Fruit fly (Drosophila melanogaster) whole organism, wandering third instar larva: ENCODE measurements around the gene Smg6.

Experiments used
- Abd-B ChIP-seq: fragments of >200 bp; optimal IDR thresholded peaks from 2 replicates; lab custom pipeline; 2017; ENCODE audit warnings: missing biosample characterization, missing genetic modification characterization
- CG32264 ChIP-seq: fragments of 200-800 bp; sonication (Bioruptor generic); optimal IDR thresholded peaks from 2 replicates; lab custom pipeline; 2016; ENCODE audit warnings: missing biosample characterization, missing genetic modification characterization
- CG9705 ChIP-seq: fragments of 200-800 bp; sonication (Bioruptor generic); optimal IDR thresholded peaks from 2 replicates; lab custom pipeline; 2018; ENCODE audit warnings: missing biosample characterization, mild to moderate bottlenecking, missing genetic modification characterization
- CrebA ChIP-seq: fragments of 200-800 bp; sonication (Bioruptor generic); optimal IDR thresholded peaks from 2 replicates; lab custom pipeline; 2016; ENCODE audit warnings: missing biosample characterization, mild to moderate bottlenecking, missing genetic modification characterization, borderline replicate concordance
- Dfd ChIP-seq: fragments of >200 bp; optimal IDR thresholded peaks from 2 replicates; lab custom pipeline; 2017; ENCODE audit warnings: missing biosample characterization, missing genetic modification characterization
- Dif ChIP-seq: fragments of 200-275, 200-300 bp; sonication (Bioruptor generic); optimal IDR thresholded peaks from 2 replicates; lab custom pipeline; 2018; ENCODE audit warnings: missing biosample characterization, missing genetic modification characterization; ENCODE audit not compliant: partially characterized antibody
- GATAd ChIP-seq: sonication (Bioruptor generic); optimal IDR thresholded peaks from 2 replicates; lab custom pipeline; 2016; ENCODE audit warnings: missing biosample characterization, missing genetic modification characterization
- Hnf4 ChIP-seq: fragments of 200-800 bp; sonication (Bioruptor generic); optimal IDR thresholded peaks from 2 replicates; lab custom pipeline; 2016; ENCODE audit warnings: missing biosample characterization, mild to moderate bottlenecking, missing genetic modification characterization
- Hr78 ChIP-seq: fragments of >200 bp; optimal IDR thresholded peaks from 2 replicates; lab custom pipeline; 2017; ENCODE audit warnings: missing biosample characterization, missing genetic modification characterization
- Jra ChIP-seq: sonication (Bioruptor generic); optimal IDR thresholded peaks from 2 replicates; lab custom pipeline; 2016; ENCODE audit warnings: missing biosample characterization, missing genetic modification characterization
- Mio ChIP-seq: sonication (Bioruptor generic); optimal IDR thresholded peaks from 2 replicates; lab custom pipeline; 2016; ENCODE audit warnings: missing biosample characterization, missing genetic modification characterization
- Myc ChIP-seq: fragments of >200 bp; optimal IDR thresholded peaks from 2 replicates; lab custom pipeline; 2017
- N ChIP-seq: fragments of >200 bp; optimal IDR thresholded peaks from 2 replicates; lab custom pipeline; 2018; ENCODE audit warnings: missing biosample characterization, missing external identifiers, missing genetic modification characterization
- OdsH ChIP-seq: fragments of 200-800 bp; sonication (Bioruptor generic); optimal IDR thresholded peaks from 2 replicates; lab custom pipeline; 2016; ENCODE audit warnings: missing biosample characterization, mild to moderate bottlenecking, missing genetic modification characterization
- Rel ChIP-seq, 2 experiments: fragments of 200-800 bp; sonication (Bioruptor generic) in 1 of 2; optimal IDR thresholded peaks; 2 replicates in 1 of 2; 3 replicates in 1 of 2; lab custom pipeline; 2016 to 2019; ENCODE audit warnings: mild to moderate bottlenecking in 2 of 2, missing biosample characterization in 2 of 2, missing genetic modification characterization in 2 of 2, moderate library complexity in 1 of 2
- Sp1 ChIP-seq: fragments of 200-800 bp; sonication (Bioruptor generic); optimal IDR thresholded peaks from 3 replicates; lab custom pipeline; 2019; ENCODE audit warnings: missing biosample characterization, mild to moderate bottlenecking, missing genetic modification characterization, moderate library complexity
- Vsx2 ChIP-seq: fragments of 200-300, 225-300 bp; sonication (Bioruptor generic); optimal IDR thresholded peaks from 2 replicates; lab custom pipeline; 2018; ENCODE audit warnings: missing biosample characterization, missing genetic modification characterization; ENCODE audit not compliant: partially characterized antibody
- br ChIP-seq: fragments of 200-800 bp; sonication (Bioruptor generic); optimal IDR thresholded peaks from 2 replicates; lab custom pipeline; 2016; ENCODE audit warnings: missing biosample characterization, missing genetic modification characterization
- brk ChIP-seq: fragments of 200-800 bp; sonication (Bioruptor generic); optimal IDR thresholded peaks from 2 replicates; lab custom pipeline; 2016; ENCODE audit warnings: missing biosample characterization, mild to moderate bottlenecking, missing genetic modification characterization
- dl ChIP-seq, 2 experiments: fragments of 175-275, 200-275 bp in 1 of 2; fragments of 200-275 bp in 1 of 2; sonication (Bioruptor generic); optimal IDR thresholded peaks; lab custom pipeline; 2018; ENCODE audit warnings: mild to moderate bottlenecking in 2 of 2, missing biosample characterization in 2 of 2, missing genetic modification characterization in 2 of 2, moderate library complexity in 2 of 2; ENCODE audit not compliant: partially characterized antibody in 2 of 2, insufficient read depth in 1 of 2
- dmrt93B ChIP-seq: fragments of 200-800 bp; sonication (Bioruptor generic); optimal IDR thresholded peaks from 2 replicates; lab custom pipeline; 2018; ENCODE audit warnings: missing biosample characterization, mild to moderate bottlenecking, missing genetic modification characterization
- dsf ChIP-seq: sonication (Bioruptor generic); optimal IDR thresholded peaks from 2 replicates; lab custom pipeline; 2016; ENCODE audit warnings: missing biosample characterization, missing genetic modification characterization, borderline replicate concordance
- foxo ChIP-seq, 2 experiments: fragments of 200-800 bp; sonication (Bioruptor generic); optimal IDR thresholded peaks; 2 replicates in 1 of 2; 3 replicates in 1 of 2; lab custom pipeline; 2016 to 2017; ENCODE audit warnings: missing biosample characterization in 2 of 2, missing genetic modification characterization in 2 of 2
- fru ChIP-seq: fragments of 200-800 bp; sonication (Bioruptor generic); optimal IDR thresholded peaks from 3 replicates; lab custom pipeline; 2016; ENCODE audit warnings: missing biosample characterization, mild to moderate bottlenecking, missing genetic modification characterization
- h ChIP-seq: fragments of 200-800 bp; sonication (Bioruptor generic); optimal IDR thresholded peaks from 3 replicates; lab custom pipeline; 2016; ENCODE audit warnings: missing biosample characterization, mild to moderate bottlenecking, missing genetic modification characterization
- jim ChIP-seq: fragments of 175-275, 200-325 bp; sonication (Bioruptor generic); optimal IDR thresholded peaks from 2 replicates; lab custom pipeline; 2016; ENCODE audit warnings: missing biosample characterization, mild to moderate bottlenecking, missing genetic modification characterization
- pan ChIP-seq: fragments of >200 bp; optimal IDR thresholded peaks from 2 replicates; lab custom pipeline; 2017
- rgr ChIP-seq: fragments of 200-800 bp; sonication (Bioruptor generic); optimal IDR thresholded peaks from 3 replicates; lab custom pipeline; 2016; ENCODE audit warnings: missing biosample characterization, mild to moderate bottlenecking, missing genetic modification characterization
- sage ChIP-seq: fragments of 200-800 bp; sonication (Bioruptor generic); optimal IDR thresholded peaks from 2 replicates; lab custom pipeline; 2016; ENCODE audit warnings: missing biosample characterization, mild to moderate bottlenecking, missing genetic modification characterization
- sv ChIP-seq: fragments of 200-800 bp; sonication (Bioruptor generic); optimal IDR thresholded peaks from 3 replicates; lab custom pipeline; 2016; ENCODE audit warnings: missing biosample characterization, missing genetic modification characterization
- tai ChIP-seq: sonication (Bioruptor generic); optimal IDR thresholded peaks from 2 replicates; lab custom pipeline; 2016; ENCODE audit warnings: missing biosample characterization, missing genetic modification characterization

The Smg6 gene

dm6 chr3R:25064907-25065841 lies 31.9 kb upstream of the Smg6 start, which contains the start of the genes veli and PQBP1:
veli (minus strand) TSS chr3R:25065591.
PQBP1 (plus strand) TSS chr3R:25065791.
- TF ChIP-seq Rel (GFP tag; optimal IDR thresholded peaks at IDR 0.05; lab: Kevin White, UChicago): no peak
- peak; percentile 95 for TF ChIP-seq Rel (tag; optimal IDR thresholded peaks at IDR 0.05; lab: Kevin White, UChicago)
- no peak for TF ChIP-seq OdsH

- no peak for TF ChIP-seq CrebA (GFP tag; lab: Kevin White, UChicago)
- no peak for TF ChIP-seq Vsx2 (GFP tag; lab: Kevin White, UChicago)
- TF ChIP-seq Abd-B (GFP tag; lab: Kevin White, UChicago): no peak
- no peak for TF ChIP-seq fru (GFP tag; lab: Kevin White, UChicago)
- no peak for TF ChIP-seq h (GFP tag; lab: Kevin White, UChicago)
- TF ChIP-seq dl (GFP tag; optimal IDR thresholded peaks at IDR 0.05; lab: Kevin White, UChicago; ENCODE audit: insufficient read depth in 1 of 2, partially characterized antibody in 2 of 2): no peak
- TF ChIP-seq jim (GFP tag; lab: Kevin White, UChicago): no peak
- no peak for TF ChIP-seq Jra
- no peak for TF ChIP-seq dsf
- no peak for TF ChIP-seq OdsH
- no peak for TF ChIP-seq Rel (GFP tag; optimal IDR thresholded peaks at IDR 0.05; lab: Kevin White, UChicago)
- no peak for TF ChIP-seq Rel (tag; optimal IDR thresholded peaks at IDR 0.05; lab: Kevin White, UChicago)
- no peak for TF ChIP-seq GATAd (GFP tag; lab: Kevin White, UChicago)
- no peak for TF ChIP-seq Hr78 (GFP tag; lab: Kevin White, UChicago)
- no peak for TF ChIP-seq rgr
- no peak for TF ChIP-seq Dfd (GFP tag; lab: Kevin White, UChicago)
- TF ChIP-seq CG32264 (GFP tag; lab: Kevin White, UChicago): no peak
- TF ChIP-seq Mio (GFP tag; lab: Kevin White, UChicago): no peak
- no peak for TF ChIP-seq br (GFP tag; lab: Kevin White, UChicago)
- TF ChIP-seq dmrt93B (GFP tag; lab: Kevin White, UChicago): no peak
- no peak for TF ChIP-seq Sp1 (GFP tag; lab: Kevin White, UChicago)
- TF ChIP-seq, all 38 proteins: peak for 0
Observed at dm6 chr3R:25060462-25060861, 27.2 kb upstream of the Smg6 start.

- TF ChIP-seq dl (GFP tag; optimal IDR thresholded peaks at IDR 0.05; lab: Kevin White, UChicago; ENCODE audit: insufficient read depth in 1 of 2, partially characterized antibody in 2 of 2) (no peak), CrebA (GFP tag; lab: Kevin White, UChicago) (no peak), Abd-B (GFP tag; lab: Kevin White, UChicago) (no peak), Rel (GFP tag; optimal IDR thresholded peaks at IDR 0.05; lab: Kevin White, UChicago) (no peak), Rel (tag; optimal IDR thresholded peaks at IDR 0.05; lab: Kevin White, UChicago) (peak; percentile 72)
Observed at dm6 chr3R:25056488-25057157, 23.4 kb upstream of the Smg6 start.

- TF ChIP-seq Dif (GFP tag; lab: Kevin White, UChicago) (no peak), N (GFP tag; lab: Kevin White, UChicago) (no peak), pan (lab: Kevin White, UChicago) (no peak), Abd-B (GFP tag; lab: Kevin White, UChicago) (no peak), jim (GFP tag; lab: Kevin White, UChicago) (no peak), sage (GFP tag; lab: Kevin White, UChicago) (peak; percentile 52), Rel (GFP tag; optimal IDR thresholded peaks at IDR 0.05; lab: Kevin White, UChicago) (no peak), Rel (tag; optimal IDR thresholded peaks at IDR 0.05; lab: Kevin White, UChicago) (peak; percentile 22), Myc (lab: Kevin White, UChicago) (no peak), CG32264 (GFP tag; lab: Kevin White, UChicago) (no peak)
Observed at dm6 chr3R:25056016-25056415, 22.8 kb upstream of the Smg6 start, which contains the start of the genes CG31111 and stac. CG31111 (minus strand) TSS chr3R:25056177. stac (plus strand) TSS chr3R:25056286.

- TF ChIP-seq Hnf4 (GFP tag; lab: Kevin White, UChicago): peak; percentile 46
- no peak for TF ChIP-seq Vsx2 (GFP tag; lab: Kevin White, UChicago)
- no peak for TF ChIP-seq jim (GFP tag; lab: Kevin White, UChicago)
- TF ChIP-seq tai (GFP tag; lab: Kevin White, UChicago): peak; percentile 4
- TF ChIP-seq brk: peak; percentile 27
- TF ChIP-seq CG32264 (GFP tag; lab: Kevin White, UChicago): no peak
- no peak for TF ChIP-seq fru (GFP tag; lab: Kevin White, UChicago)
- peak; percentile 32 for TF ChIP-seq CG9705 (GFP tag; lab: Kevin White, UChicago)
- TF ChIP-seq OdsH: no peak
- no peak for TF ChIP-seq Abd-B (GFP tag; lab: Kevin White, UChicago)
- no peak for TF ChIP-seq dsf
- no peak for TF ChIP-seq Hr78 (GFP tag; lab: Kevin White, UChicago)
- TF ChIP-seq dl (GFP tag; optimal IDR thresholded peaks at IDR 0.05; lab: Kevin White, UChicago; ENCODE audit: insufficient read depth in 1 of 2, partially characterized antibody in 2 of 2): no peak
- no peak for TF ChIP-seq Rel (GFP tag; optimal IDR thresholded peaks at IDR 0.05; lab: Kevin White, UChicago)
- peak; percentile 2 for TF ChIP-seq Rel (tag; optimal IDR thresholded peaks at IDR 0.05; lab: Kevin White, UChicago)
- no peak for TF ChIP-seq sv (GFP tag; lab: Kevin White, UChicago)
- peak in 1 of 2 experiments; percentile 39 for TF ChIP-seq foxo (GFP tag; optimal IDR thresholded peaks at IDR 0.05; lab: Kevin White, UChicago)
- TF ChIP-seq dmrt93B (GFP tag; lab: Kevin White, UChicago): no peak
- TF ChIP-seq Mio (GFP tag; lab: Kevin White, UChicago): no peak
- TF ChIP-seq sage (GFP tag; lab: Kevin White, UChicago): no peak
- TF ChIP-seq Jra: no peak
- no peak for TF ChIP-seq GATAd (GFP tag; lab: Kevin White, UChicago)
- no peak for TF ChIP-seq Dif (GFP tag; lab: Kevin White, UChicago)
Observed at dm6 chr3R:25054451-25055188, 21.4 kb upstream of the Smg6 start, which contains the start of gene CG31109. CG31109 (minus strand) TSS chr3R:25054653.
